Worm (Caenorhabditis elegans) whole organism, early embryonic: ENCODE measurements around the gene cpg-18.

ENCODE experiments used
- B0310.2 ChIP-seq: sonication (generic microtip); optimal IDR thresholded peaks from 2 replicates; lab custom pipeline; 2016; ENCODE audit warnings: mild to moderate bottlenecking, missing genetic modification characterization, missing compliant biosample characterization
- F13C5.2 ChIP-seq: sonication (generic microtip); optimal IDR thresholded peaks from 2 replicates; lab custom pipeline; 2017; ENCODE audit warnings: mild to moderate bottlenecking, missing genetic modification characterization, inconsistent platforms, missing compliant biosample characterization
- aly-1 ChIP-seq: sonication (generic microtip); optimal IDR thresholded peaks from 2 replicates; lab custom pipeline; 2016; ENCODE audit warnings: missing genetic modification characterization, missing compliant biosample characterization
- ama-1 ChIP-seq: fragments of 150-350 bp; optimal IDR thresholded peaks from 2 replicates; lab custom pipeline; 2014
- ceh-13 ChIP-seq: fragments of 200-800 bp; sonication (Bioruptor generic); optimal IDR thresholded peaks from 2 replicates; lab custom pipeline; 2018; ENCODE audit warnings: mild to moderate bottlenecking, missing genetic modification characterization, missing compliant biosample characterization
- ceh-36 ChIP-seq: sonication (generic microtip); optimal IDR thresholded peaks from 2 replicates; lab custom pipeline; 2016; ENCODE audit warnings: missing genetic modification characterization, inconsistent platforms, missing compliant biosample characterization
- ets-7 ChIP-seq: sonication (generic microtip); optimal IDR thresholded peaks from 2 replicates; lab custom pipeline; 2016; ENCODE audit warnings: missing genotype, missing genetic modification characterization, missing compliant biosample characterization
- flt-1 ChIP-seq: fragments of 200-800 bp; sonication (Bioruptor generic); IDR thresholded peaks from 2 replicates; pipeline ENCODE4 v1.3.6; 2022; ENCODE audit warnings: missing genetic modification characterization, missing compliant biosample characterization
- hmbx-1 ChIP-seq: sonication (generic microtip); optimal IDR thresholded peaks from 2 replicates; lab custom pipeline; 2016; ENCODE audit warnings: mild to moderate bottlenecking, missing genetic modification characterization, missing compliant biosample characterization
- hmg-4 ChIP-seq: fragments of 200-800 bp; sonication (Bioruptor generic); optimal IDR thresholded peaks from 2 replicates; lab custom pipeline; 2018; ENCODE audit warnings: mild to moderate bottlenecking, missing genetic modification characterization, missing compliant biosample characterization
- hnd-1 ChIP-seq: sonication (generic microtip); optimal IDR thresholded peaks from 2 replicates; lab custom pipeline; 2016; ENCODE audit warnings: missing genetic modification characterization, missing compliant biosample characterization
- scrt-1 ChIP-seq: fragments of 200-800 bp; sonication (Bioruptor generic); IDR thresholded peaks from 2 replicates; pipeline ENCODE4 v1.3.6; 2022; ENCODE audit warnings: missing genetic modification characterization, missing compliant biosample characterization
- sea-1 ChIP-seq: fragments of 200-800 bp; sonication (Bioruptor generic); conservative IDR thresholded peaks from 2 replicates; pipeline ENCODE4 v1.3.6; 2022; ENCODE audit warnings: missing genetic modification characterization, missing compliant biosample characterization

DNA sequence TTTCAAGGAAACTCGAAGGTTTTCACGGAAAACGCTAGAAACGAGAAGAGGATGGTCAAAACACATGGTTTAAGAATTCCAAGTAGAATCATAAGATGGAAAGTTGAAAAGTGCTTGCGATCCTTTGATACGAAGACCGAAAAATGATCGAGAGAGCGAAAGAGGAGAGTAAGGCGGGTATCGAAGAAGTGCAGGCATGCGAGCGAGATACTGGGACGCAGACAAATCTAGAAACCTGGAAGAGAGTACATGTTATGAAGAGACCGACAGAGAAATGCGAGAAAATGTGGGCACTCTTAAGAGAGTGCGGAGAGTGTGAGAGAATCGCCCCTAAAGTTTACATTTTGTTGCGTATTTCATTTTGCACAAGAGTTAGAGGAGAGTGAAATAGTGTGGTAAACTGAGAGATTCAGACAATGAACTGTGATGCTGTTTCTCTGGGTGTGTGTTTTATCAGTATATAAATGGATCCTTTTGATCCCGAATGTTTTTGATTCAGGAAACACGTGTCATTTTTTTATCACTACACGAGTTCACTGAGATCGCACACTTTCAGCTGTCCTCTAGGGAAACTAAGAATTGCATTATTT, 19.2 kb downstream of the cpg-18 start:
- TF ChIP-seq ama-1 (no peak), ets-7 (tag; lab: Kevin White, UChicago) (no peak), ceh-36 (tag; lab: Kevin White, UChicago) (no peak), scrt-1 (GFP tag; lab: Robert Waterston, UW) (no peak), hmg-4 (GFP tag; lab: Kevin White, UChicago) (no peak), B0310.2 (tag; lab: Kevin White, UChicago) (no peak), ceh-13 (GFP tag; lab: Kevin White, UChicago) (no peak), aly-1 (tag; lab: Kevin White, UChicago) (no peak), F13C5.2 (no peak), sea-1 (no peak), hnd-1 (tag; lab: Kevin White, UChicago) (no peak), flt-1 (GFP tag; lab: Robert Waterston, UW) (no peak), hmbx-1 (tag; lab: Kevin White, UChicago) (no peak)
